Fruit fly (Drosophila melanogaster): ENCODE results near the gene CG7824.

Gene CG7824

DNA sequence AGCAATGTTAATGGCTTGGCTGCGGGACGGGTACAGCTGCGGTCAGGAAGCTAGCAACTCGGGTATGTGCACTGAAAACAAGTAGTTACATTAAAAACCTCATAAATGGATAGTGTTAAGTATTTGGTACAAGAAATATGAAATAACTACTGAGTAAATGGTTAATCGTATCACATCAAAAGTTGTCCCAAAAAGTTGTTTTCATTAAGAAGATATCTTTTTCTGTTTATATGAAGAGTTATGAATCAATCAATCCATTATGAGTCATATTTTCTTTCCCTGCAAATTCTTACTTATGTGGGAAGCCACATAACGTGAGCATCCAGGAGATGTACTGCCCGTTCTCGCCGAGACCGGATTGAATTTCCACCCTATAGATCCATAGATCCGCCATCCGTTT is 20.0 kb downstream of the CG7824 start:
- TF ChIP-seq Snoo (tag; optimal IDR thresholded peaks at IDR 0.05) (no peak), CG17806 (tag; optimal IDR thresholded peaks at IDR 0.05) (peak; percentile 22), CG15710 (tag; optimal IDR thresholded peaks at IDR 0.05) (peak; percentile 12), CG9948 (tag; optimal IDR thresholded peaks at IDR 0.05) (peak; percentile 31), CG10348 (GFP tag; IDR thresholded peaks at IDR 0.05) (no peak), CG34367 (tag; optimal IDR thresholded peaks at IDR 0.05) (peak; percentile 25), CG32121 (GFP tag; IDR thresholded peaks at IDR 0.05) (no peak), CG8159 (tag; optimal IDR thresholded peaks at IDR 0.05) (peak; percentile 40), CG4496 (GFP tag; IDR thresholded peaks at IDR 0.05) (no peak), CG12605 (GFP tag; IDR thresholded peaks at IDR 0.05) (no peak), fd96Ca (GFP tag; IDR thresholded peaks at IDR 0.05) (no peak), Ets98B (GFP tag; IDR thresholded peaks at IDR 0.05) (no peak), EcR (GFP tag; optimal IDR thresholded peaks at IDR 0.05) (no peak), rn (GFP tag; IDR thresholded peaks at IDR 0.05) (no peak), CG8301 (tag; optimal IDR thresholded peaks at IDR 0.05) (peak; percentile 46), CG13204 (GFP tag; optimal IDR thresholded peaks at IDR 0.05) (no peak), gl (tag; optimal IDR thresholded peaks at IDR 0.05) (peak; percentile 20), Pif1B (GFP tag; optimal IDR thresholded peaks at IDR 0.05) (no peak), D1 (tag; optimal IDR thresholded peaks at IDR 0.05) (no peak), Pif1A (GFP tag; optimal IDR thresholded peaks at IDR 0.05) (peak; percentile 9), CG14655 (GFP tag; optimal IDR thresholded peaks at IDR 0.05) (peak; percentile 69)

- TF ChIP-seq CG34367 (tag; optimal IDR thresholded peaks at IDR 0.05) (no peak), CG12605 (GFP tag; IDR thresholded peaks at IDR 0.05) (no peak), CG14655 (GFP tag; optimal IDR thresholded peaks at IDR 0.05) (peak; percentile 49), gl (tag; optimal IDR thresholded peaks at IDR 0.05) (no peak), CG10348 (GFP tag; IDR thresholded peaks at IDR 0.05) (no peak), fd96Ca (GFP tag; IDR thresholded peaks at IDR 0.05) (peak; percentile 60), CG8301 (tag; optimal IDR thresholded peaks at IDR 0.05) (peak; percentile 30), Snoo (tag; optimal IDR thresholded peaks at IDR 0.05) (no peak), CG32121 (GFP tag; IDR thresholded peaks at IDR 0.05) (peak; percentile 46; the same call in 1 of the 2 replicates), Pif1A (GFP tag; optimal IDR thresholded peaks at IDR 0.05) (no peak), CG4496 (GFP tag; IDR thresholded peaks at IDR 0.05) (peak; percentile 38; the same call in 1 of the 3 replicates), Ets98B (GFP tag; IDR thresholded peaks at IDR 0.05) (0 out of 2 replicates have a peak, but pooled peaks have one; percentile 33)
Measured at dm6 chr3R:29837771-29838170, 21.0 kb downstream of the CG7824 start.

DNA sequence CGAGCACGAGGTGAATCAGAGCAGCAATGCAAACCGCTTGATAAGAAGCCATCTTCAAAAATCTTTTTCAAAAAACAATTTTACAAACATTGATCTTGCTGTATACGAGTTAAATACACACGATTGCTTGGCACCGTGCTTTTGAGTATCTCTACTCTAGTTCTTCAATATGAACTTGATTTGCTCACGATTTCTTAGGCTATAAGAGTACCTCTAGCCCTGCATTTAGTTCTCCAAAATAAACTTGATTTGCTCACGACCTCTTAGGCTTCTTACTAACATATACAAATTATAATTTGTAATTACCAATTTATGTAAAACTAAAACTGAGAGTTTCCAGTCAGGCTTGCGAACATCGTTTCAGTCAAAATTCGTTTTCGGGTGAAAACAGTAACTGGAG is 22.5 kb downstream of the CG7824 start, which contains the start of gene CG42592:
Gene CG42592 (minus strand): TSS at position 101 of the 400 bp plus-strand sequence.
- TF ChIP-seq CG4496 (GFP tag; IDR thresholded peaks at IDR 0.05) (no peak), EcR (GFP tag; optimal IDR thresholded peaks at IDR 0.05) (no peak), CG12605 (GFP tag; IDR thresholded peaks at IDR 0.05) (no peak), CG32121 (GFP tag; IDR thresholded peaks at IDR 0.05) (no peak), CG9948 (tag; optimal IDR thresholded peaks at IDR 0.05) (no peak), rn (GFP tag; IDR thresholded peaks at IDR 0.05) (no peak), CG10348 (GFP tag; IDR thresholded peaks at IDR 0.05) (no peak), Ets98B (GFP tag; IDR thresholded peaks at IDR 0.05) (no peak), CG15710 (tag; optimal IDR thresholded peaks at IDR 0.05) (no peak), Pif1B (GFP tag; optimal IDR thresholded peaks at IDR 0.05) (no peak), fd96Ca (GFP tag; IDR thresholded peaks at IDR 0.05) (no peak), Pif1A (GFP tag; optimal IDR thresholded peaks at IDR 0.05) (no peak)

DNA sequence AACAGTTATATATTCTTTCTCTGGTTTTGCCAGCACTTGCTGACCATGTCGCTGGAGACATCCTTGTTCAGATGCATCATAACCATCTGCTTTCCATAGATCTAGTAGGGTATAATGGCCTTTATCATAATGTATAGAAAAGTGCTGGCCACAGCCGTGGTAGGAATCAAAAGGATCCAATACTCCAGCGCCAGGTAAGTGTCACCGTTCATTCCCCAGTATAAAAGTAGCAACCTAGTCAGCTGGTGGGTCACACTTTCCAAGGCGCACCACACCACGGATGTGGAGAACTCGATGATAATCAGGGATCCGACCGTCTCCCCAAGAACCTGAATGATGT is 23.1 kb downstream of the CG7824 start, which contains the start of gene Prtl99C:
Gene Prtl99C (plus strand): TSS at position 241 of the 340 bp plus-strand sequence.
- TF ChIP-seq CG13204 (GFP tag; optimal IDR thresholded peaks at IDR 0.05) (no peak), CG10348 (GFP tag; IDR thresholded peaks at IDR 0.05) (no peak), Ets98B (GFP tag; IDR thresholded peaks at IDR 0.05) (no peak)

- no peak for TF ChIP-seq CG14655 (GFP tag; optimal IDR thresholded peaks at IDR 0.05)
- TF ChIP-seq gl (tag; optimal IDR thresholded peaks at IDR 0.05) = no peak
- no peak for TF ChIP-seq CG8159 (tag; optimal IDR thresholded peaks at IDR 0.05)
- no peak for TF ChIP-seq CG32121 (GFP tag; IDR thresholded peaks at IDR 0.05)
- TF ChIP-seq CG9948 (tag; optimal IDR thresholded peaks at IDR 0.05) = no peak
- no peak for TF ChIP-seq Pif1B (GFP tag; optimal IDR thresholded peaks at IDR 0.05)
- no peak for TF ChIP-seq Ets98B (GFP tag; IDR thresholded peaks at IDR 0.05)
Measured at dm6 chr3R:29834759-29835709, 23.7 kb downstream of the CG7824 start, which contains the start of gene Atg16. Atg16 (minus strand) TSS chr3R:29835101.

- TF ChIP-seq CG14655 (GFP tag; optimal IDR thresholded peaks at IDR 0.05) = peak; percentile 6
- no peak for TF ChIP-seq fd96Ca (GFP tag; IDR thresholded peaks at IDR 0.05)
Measured at dm6 chr3R:29830925-29831324, 27.8 kb downstream of the CG7824 start.
